Worm (Caenorhabditis elegans) whole organism, midembryonic: ENCODE measurements around the gene M02D8.3.

Source experiments
- flt-1 ChIP-seq: fragments of 200-800 bp; sonication (Bioruptor generic); IDR thresholded peaks from 2 replicates; pipeline ENCODE4 v1.3.6; 2022; ENCODE audit warnings: missing genetic modification characterization, missing compliant biosample characterization
- klf-2 ChIP-seq: fragments of 200-800 bp; sonication (Bioruptor generic); conservative IDR thresholded peaks from 2 replicates; pipeline ENCODE4 v1.3.6; 2022; ENCODE audit warnings: missing genetic modification reagents, missing genetic modification characterization, missing compliant biosample characterization
- tab-1 ChIP-seq: fragments of 200-800 bp; sonication (Bioruptor generic); IDR thresholded peaks from 2 replicates; pipeline ENCODE4 v1.3.6; 2022; ENCODE audit warnings: missing genetic modification characterization, missing compliant biosample characterization
- ztf-23 ChIP-seq: fragments of 200-800 bp; sonication (Bioruptor generic); IDR thresholded peaks from 2 replicates; pipeline ENCODE4 v1.3.6; 2022; ENCODE audit warnings: missing genetic modification reagents, missing genetic modification characterization, missing compliant biosample characterization
- ztf-29 ChIP-seq: fragments of 200-800 bp; sonication (Bioruptor generic); IDR thresholded peaks from 2 replicates; pipeline ENCODE4 v1.3.6; 2022; ENCODE audit warnings: missing genetic modification reagents, missing genetic modification characterization, missing compliant biosample characterization

DNA sequence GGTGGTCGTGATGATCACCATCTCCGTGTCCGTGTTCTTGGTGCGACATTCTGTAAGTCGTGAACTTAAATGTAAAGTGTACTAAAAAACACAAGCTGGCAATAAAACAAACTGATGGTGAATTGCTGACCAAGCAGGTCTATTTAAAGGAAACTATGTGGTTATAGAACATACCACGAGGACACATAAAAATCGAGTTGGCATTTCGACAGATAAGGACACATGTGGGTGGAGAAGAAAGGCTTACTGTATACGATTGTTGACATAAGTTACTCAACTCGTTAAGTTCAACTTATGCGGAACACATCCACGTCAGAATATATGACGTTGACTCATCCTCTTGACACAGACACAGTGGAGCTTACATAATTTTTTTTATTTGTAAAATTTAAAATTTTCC lies 18.0 kb downstream of the M02D8.3 start, which contains the start of gene F53A9.8:
- TF ChIP-seq tab-1 (GFP tag; lab: Robert Waterston, UW), result no peak
- no peak for TF ChIP-seq ztf-23
- no peak for TF ChIP-seq ztf-29 (GFP tag; lab: Robert Waterston, UW)
- no peak for TF ChIP-seq flt-1 (GFP tag; lab: Robert Waterston, UW)
- TF ChIP-seq klf-2 (GFP tag; lab: Robert Waterston, UW), result no peak
